Worm (Caenorhabditis elegans): ENCODE measurements around the gene F13A7.7.

DNA sequence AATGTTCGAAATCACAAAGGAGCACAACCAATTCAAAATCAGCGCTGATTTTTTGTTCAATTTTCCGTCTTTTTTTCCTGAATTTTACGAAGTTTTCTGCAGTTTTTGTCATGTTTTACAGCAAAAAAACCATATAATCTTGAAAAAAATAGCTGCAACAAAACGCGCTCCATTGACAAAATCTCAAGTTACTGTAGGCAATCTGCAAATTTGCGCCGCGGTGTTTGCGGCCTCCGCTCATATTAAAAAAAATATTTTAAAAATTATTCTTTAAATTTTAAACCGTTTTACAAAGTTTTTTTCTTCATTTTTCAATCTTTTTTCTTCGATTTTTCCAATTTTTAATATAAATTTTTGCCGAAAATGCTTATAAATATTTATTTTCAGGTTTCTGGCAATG is 21.7 kb upstream of the F13A7.7 start:
- TF ChIP-seq aly-1 (tag; optimal IDR thresholded peaks at IDR 0.05) (no peak), ceh-13 (GFP tag; optimal IDR thresholded peaks at IDR 0.05) (no peak), ama-1 (optimal IDR thresholded peaks at IDR 0.05) (no peak), tbx-37 (GFP tag; conservative IDR thresholded peaks at IDR 0.05) (no peak), ets-7 (tag; optimal IDR thresholded peaks at IDR 0.05) (no peak), hnd-1 (tag; optimal IDR thresholded peaks at IDR 0.05) (no peak), tra-4 (tag; optimal IDR thresholded peaks at IDR 0.05) (no peak), B0310.2 (tag; optimal IDR thresholded peaks at IDR 0.05) (no peak), hmg-4 (GFP tag; optimal IDR thresholded peaks at IDR 0.05) (no peak)
